Worm (Caenorhabditis elegans): Measurements from ENCODE around the gene irld-15.
"Not testable (repeated sequence)": the region's sequence is repeated elsewhere in the genome, so short reads cannot be mapped to it uniquely, and the experiment has no call there.

DNA sequence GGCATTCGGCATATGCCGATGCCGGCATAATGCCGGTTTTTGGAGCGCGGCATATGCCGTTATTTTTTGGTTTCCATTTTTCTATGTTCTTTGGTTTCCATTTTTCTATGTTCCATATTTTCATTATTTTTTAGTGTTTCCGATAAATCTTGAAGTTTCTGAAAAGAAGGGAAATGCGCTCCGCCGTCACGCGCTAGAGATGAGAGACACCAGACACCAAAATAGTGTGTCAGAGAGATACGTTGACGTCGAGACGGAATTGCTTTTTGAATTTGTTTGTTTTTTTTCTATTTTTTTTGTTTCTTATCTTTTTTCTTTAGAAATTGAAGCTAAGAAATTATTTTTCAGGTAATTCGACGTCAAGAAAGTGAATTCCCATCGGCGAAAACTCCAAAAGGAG is 48.5 kb downstream of the irld-15 start, which contains the start of gene F41B5.1:
- TF ChIP-seq lir-3 (tag; optimal IDR thresholded peaks at IDR 0.05); ceh-82 (tag; optimal IDR thresholded peaks at IDR 0.05); nhr-102 (tag; optimal IDR thresholded peaks at IDR 0.05); dpl-1 (GFP tag; optimal IDR thresholded peaks at IDR 0.05); pqm-1 (tag; optimal IDR thresholded peaks at IDR 0.05); dve-1 (tag; optimal IDR thresholded peaks at IDR 0.05; ENCODE audit: insufficient read depth): not testable (repeated sequence)

All from whole organism, L4 larva.